Worm (Caenorhabditis elegans): ENCODE results near the gene rbm-39.

rbm-39 gene

DNA sequence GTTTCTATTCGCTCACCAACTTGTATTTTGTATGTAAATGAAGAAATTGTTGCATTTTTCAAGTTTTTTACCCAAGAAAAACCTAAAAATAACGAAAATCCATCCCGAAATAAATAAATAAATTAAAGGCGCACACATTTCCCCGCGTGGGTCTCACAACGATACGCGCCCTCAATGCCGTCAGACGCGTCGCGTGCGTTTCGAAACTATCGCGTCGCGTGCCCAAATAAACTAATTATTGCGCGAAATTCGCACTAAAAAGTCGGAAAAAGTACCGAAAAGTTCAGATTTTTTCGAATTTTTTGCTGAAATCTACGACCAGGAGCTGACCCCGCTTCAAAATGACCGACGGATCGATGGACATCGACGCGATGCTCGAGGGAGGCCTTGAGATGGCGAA is at the start of gene rbm-39 (continued):
- peak; percentile 88 to 90 for TF ChIP-seq lin-35 (GFP tag; optimal IDR thresholded peaks at IDR 0.05)
- TF ChIP-seq tbx-2 (tag; optimal IDR thresholded peaks at IDR 0.05), result peak; percentile 86
- peak; percentile 82 for TF ChIP-seq fkh-10 (GFP tag; optimal IDR thresholded peaks at IDR 0.05)
- peak; percentile 49 for TF ChIP-seq mef-2 (tag; optimal IDR thresholded peaks at IDR 0.05)
- no peak for TF ChIP-seq pag-3 (tag; optimal IDR thresholded peaks at IDR 0.05; ENCODE audit: borderline replicate concordance, insufficient read depth)
- peak; percentile 57 for TF ChIP-seq ama-1 (optimal IDR thresholded peaks at IDR 0.05)
- no peak for TF ChIP-seq zag-1 (tag; optimal IDR thresholded peaks at IDR 0.05)
- TF ChIP-seq alr-1 (tag; optimal IDR thresholded peaks at IDR 0.05; ENCODE audit: borderline replicate concordance), result no peak
- TF ChIP-seq nhr-19 (GFP tag; conservative IDR thresholded peaks at IDR 0.05), result peak; percentile 83
- no peak for TF ChIP-seq fkh-4 (tag; optimal IDR thresholded peaks at IDR 0.05; ENCODE audit: borderline replicate concordance)
- TF ChIP-seq swsn-7 (tag; optimal IDR thresholded peaks at IDR 0.05), result peak; percentile 88
- peak; percentile 66 for TF ChIP-seq grh-1 (GFP tag; IDR thresholded peaks at IDR 0.05)
- no peak for TF ChIP-seq nhr-28 (tag; optimal IDR thresholded peaks at IDR 0.05)
- TF ChIP-seq snpc-4 (tag; optimal IDR thresholded peaks at IDR 0.05), result peak; percentile 14
- peak; percentile 89 for TF ChIP-seq vab-15 (tag; optimal IDR thresholded peaks at IDR 0.05)
- TF ChIP-seq blmp-1 (tag; optimal IDR thresholded peaks at IDR 0.05), result peak; percentile 79
- peak; percentile 84 for TF ChIP-seq unc-86 (tag; optimal IDR thresholded peaks at IDR 0.05)
- TF ChIP-seq nhr-76 (tag; optimal IDR thresholded peaks at IDR 0.05), result no peak
- peak; percentile 83 for TF ChIP-seq nhr-20 (tag; optimal IDR thresholded peaks at IDR 0.05)
- peak; percentile 95 for TF ChIP-seq isw-1 (GFP tag; IDR thresholded peaks at IDR 0.05)
- TF ChIP-seq ztf-11 (tag; optimal IDR thresholded peaks at IDR 0.05), result peak in 1 of 2 experiments; percentile 34
- TF ChIP-seq xbp-1 (tag; optimal IDR thresholded peaks at IDR 0.05), result peak; percentile 86
- peak; percentile 92 for TF ChIP-seq nhr-85 (tag)
- TF ChIP-seq sox-4 (tag; optimal IDR thresholded peaks at IDR 0.05), result peak; percentile 29
- peak; percentile 8 for TF ChIP-seq egl-13 (tag; optimal IDR thresholded peaks at IDR 0.05)
- TF ChIP-seq pqm-1 (tag; optimal IDR thresholded peaks at IDR 0.05), result no peak
- TF ChIP-seq sup-37 (GFP tag; optimal IDR thresholded peaks at IDR 0.05), result peak; percentile 54
- peak; percentile 86 to 88 for TF ChIP-seq efl-1 (optimal IDR thresholded peaks at IDR 0.05)
- peak; percentile 81 to 98 for TF ChIP-seq efl-1 (GFP tag; optimal IDR thresholded peaks at IDR 0.05 in 1 of 2)
- TF ChIP-seq hlh-4 (tag; optimal IDR thresholded peaks at IDR 0.05), result no peak
- TF ChIP-seq snu-23 (GFP tag; optimal IDR thresholded peaks at IDR 0.05), result peak; percentile 93
- no peak for TF ChIP-seq aha-1 (tag; optimal IDR thresholded peaks at IDR 0.05)
- TF ChIP-seq ceh-8 (GFP tag; optimal IDR thresholded peaks at IDR 0.05), result peak; percentile 79

DNA sequence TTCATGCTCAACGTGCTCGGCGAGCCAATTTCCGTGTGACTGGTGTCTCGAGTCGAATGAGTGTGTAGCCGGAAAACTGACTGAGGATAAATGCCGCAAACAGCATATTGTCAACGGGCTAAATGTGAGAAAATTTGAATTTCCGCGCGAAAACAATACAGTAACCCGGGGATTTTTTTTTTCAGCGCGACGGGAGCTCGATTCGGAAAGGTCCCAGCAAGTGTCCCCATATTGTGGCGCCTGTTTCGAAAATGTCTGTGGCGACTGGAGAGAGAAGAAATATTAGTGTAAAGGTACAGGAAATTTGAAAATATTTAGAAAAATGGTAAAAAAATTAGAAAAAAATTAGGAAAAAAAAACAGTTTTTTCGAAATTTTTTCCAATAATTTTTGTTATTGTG is 41.3 kb upstream of the rbm-39 start:
- TF ChIP-seq unc-130 (tag; optimal IDR thresholded peaks at IDR 0.05), result no peak
- TF ChIP-seq sox-4 (tag; optimal IDR thresholded peaks at IDR 0.05), result no peak
- no peak for TF ChIP-seq nhr-84 (tag; optimal IDR thresholded peaks at IDR 0.05)
- no peak for TF ChIP-seq grh-1 (GFP tag; IDR thresholded peaks at IDR 0.05)
- no peak for TF ChIP-seq hlh-17 (GFP tag; optimal IDR thresholded peaks at IDR 0.05; ENCODE audit: borderline replicate concordance)
- no peak for TF ChIP-seq fkh-10 (GFP tag; optimal IDR thresholded peaks at IDR 0.05)
- no peak for TF ChIP-seq zag-1 (tag; optimal IDR thresholded peaks at IDR 0.05)
- TF ChIP-seq unc-98 (GFP tag; IDR thresholded peaks at IDR 0.05), result no peak
- no peak for TF ChIP-seq hlh-4 (tag; optimal IDR thresholded peaks at IDR 0.05)
- TF ChIP-seq nhr-19 (GFP tag; conservative IDR thresholded peaks at IDR 0.05), result no peak
- no peak for TF ChIP-seq nhr-47 (tag; optimal IDR thresholded peaks at IDR 0.05)
- TF ChIP-seq ceh-82 (tag; optimal IDR thresholded peaks at IDR 0.05), result no peak
- no peak for TF ChIP-seq pqm-1 (tag; optimal IDR thresholded peaks at IDR 0.05)
- no peak for TF ChIP-seq efl-3 (GFP tag; optimal IDR thresholded peaks at IDR 0.05)
- TF ChIP-seq nhr-76 (tag; optimal IDR thresholded peaks at IDR 0.05), result no peak
- TF ChIP-seq lin-14 (GFP tag; optimal IDR thresholded peaks at IDR 0.05), result no peak
- TF ChIP-seq ztf-11 (tag; optimal IDR thresholded peaks at IDR 0.05), result no peak

- no peak for TF ChIP-seq tlp-1 (tag; optimal IDR thresholded peaks at IDR 0.05)
- no peak for TF ChIP-seq nhr-12 (tag; optimal IDR thresholded peaks at IDR 0.05)
- TF ChIP-seq aha-1 (tag; optimal IDR thresholded peaks at IDR 0.05), result no peak
- TF ChIP-seq pqm-1 (tag; optimal IDR thresholded peaks at IDR 0.05), result no peak
- no peak for TF ChIP-seq ces-1 (GFP tag; optimal IDR thresholded peaks at IDR 0.05)
- no peak for TF ChIP-seq nhr-19 (GFP tag; conservative IDR thresholded peaks at IDR 0.05)
- TF ChIP-seq jun-1 (tag; optimal IDR thresholded peaks at IDR 0.05), result no peak
- no peak for TF ChIP-seq fos-1 (tag; optimal IDR thresholded peaks at IDR 0.05)
- TF ChIP-seq nhr-28 (tag; optimal IDR thresholded peaks at IDR 0.05), result no peak
- TF ChIP-seq efl-3 (GFP tag; optimal IDR thresholded peaks at IDR 0.05), result no peak
- TF ChIP-seq lin-39 (tag; optimal IDR thresholded peaks at IDR 0.05), result no peak
These were observed 40.0 kb upstream of the rbm-39 start for ce11 chrIV:972401-972800.
